Worm (Caenorhabditis elegans): ENCODE results near the gene T25E12.6.

ce11 chrV:16792717-16793116 lies 50.5 kb downstream of the T25E12.6 start:
- no peak for TF ChIP-seq ama-1 (optimal IDR thresholded peaks at IDR 0.05)
- TF ChIP-seq C34F6.9 (tag; optimal IDR thresholded peaks at IDR 0.05) = no peak
- no peak for TF ChIP-seq snpc-4 (tag; optimal IDR thresholded peaks at IDR 0.05)
- TF ChIP-seq unc-39 (tag; optimal IDR thresholded peaks at IDR 0.05) = no peak
- TF ChIP-seq nhr-237 (tag; optimal IDR thresholded peaks at IDR 0.05) = no peak
- no peak for TF ChIP-seq unc-55 (GFP tag; optimal IDR thresholded peaks at IDR 0.05)
- no peak for TF ChIP-seq mdl-1 (tag; optimal IDR thresholded peaks at IDR 0.05)
- no peak for TF ChIP-seq egl-27 (tag; optimal IDR thresholded peaks at IDR 0.05)
- no peak for TF ChIP-seq sma-9 (GFP tag; optimal IDR thresholded peaks at IDR 0.05)
- no peak for TF ChIP-seq sma-9 (tag; optimal IDR thresholded peaks at IDR 0.05)
- no peak for TF ChIP-seq unc-62 (GFP tag; optimal IDR thresholded peaks at IDR 0.05)
